Worm (Caenorhabditis elegans) whole organism, late embryonic: ENCODE data around the gene F56B3.2.

ENCODE experiments used
- C08G9.2 ChIP-seq: sonication (generic microtip); optimal IDR thresholded peaks from 2 replicates; lab custom pipeline; 2016; ENCODE audit warnings: mild to moderate bottlenecking, missing genetic modification characterization, moderate library complexity, missing compliant biosample characterization
- F13H6.1 ChIP-seq: sonication (generic microtip); optimal IDR thresholded peaks from 2 replicates; lab custom pipeline; 2016; ENCODE audit warnings: missing genetic modification characterization, missing compliant biosample characterization
- K02D7.2 ChIP-seq: sonication (generic microtip); optimal IDR thresholded peaks from 2 replicates; lab custom pipeline; 2017; ENCODE audit warnings: mild to moderate bottlenecking, missing genetic modification characterization, missing compliant biosample characterization
- K09A11.1 ChIP-seq: sonication (generic microtip); optimal IDR thresholded peaks from 2 replicates; lab custom pipeline; 2017; ENCODE audit warnings: antibody characterized with exemption, mild to moderate bottlenecking, missing genetic modification characterization, missing compliant biosample characterization; ENCODE audit not compliant: insufficient read depth
- Y22D7AL.16 ChIP-seq: sonication (generic microtip); optimal IDR thresholded peaks from 2 replicates; lab custom pipeline; 2016; ENCODE audit warnings: missing genetic modification characterization, missing compliant biosample characterization
- ahr-1 ChIP-seq: sonication (generic microtip); optimal IDR thresholded peaks from 2 replicates; lab custom pipeline; 2016; ENCODE audit warnings: missing genetic modification characterization, missing compliant biosample characterization
- ceh-19 ChIP-seq: fragments of 200-800 bp; sonication (Bioruptor generic); optimal IDR thresholded peaks from 2 replicates; lab custom pipeline; 2018; ENCODE audit warnings: mild to moderate bottlenecking, missing genetic modification characterization, missing compliant biosample characterization
- ceh-2 ChIP-seq: sonication (generic microtip); optimal IDR thresholded peaks from 2 replicates; lab custom pipeline; 2016; ENCODE audit warnings: missing genotype, missing genetic modification characterization, missing compliant biosample characterization
- ceh-22 ChIP-seq: sonication (generic microtip); optimal IDR thresholded peaks from 2 replicates; lab custom pipeline; 2017; ENCODE audit warnings: missing biosample characterization, missing genetic modification characterization
- ceh-24 ChIP-seq: sonication (generic microtip); optimal IDR thresholded peaks from 2 replicates; lab custom pipeline; 2016; ENCODE audit warnings: mild to moderate bottlenecking, missing genetic modification characterization, missing compliant biosample characterization
- ceh-30 ChIP-seq: fragments of 150-350 bp; optimal IDR thresholded peaks from 2 replicates; lab custom pipeline; 2014; ENCODE audit warnings: missing biosample characterization, missing genetic modification characterization
- ceh-31 ChIP-seq: sonication (generic microtip); optimal IDR thresholded peaks from 2 replicates; lab custom pipeline; 2016; ENCODE audit warnings: missing genetic modification characterization, missing compliant biosample characterization
- ceh-34 ChIP-seq: sonication (generic microtip); optimal IDR thresholded peaks from 2 replicates; lab custom pipeline; 2016; ENCODE audit warnings: mild to moderate bottlenecking, missing genetic modification characterization, missing compliant biosample characterization
- ceh-45 ChIP-seq: fragments of 200-800 bp; sonication (Bioruptor generic); IDR thresholded peaks from 2 replicates; pipeline ENCODE4 v1.3.6; 2022; ENCODE audit warnings: missing genetic modification reagents, missing genetic modification characterization, missing compliant biosample characterization
- ceh-48 ChIP-seq: sonication (generic microtip); optimal IDR thresholded peaks from 2 replicates; lab custom pipeline; 2016; ENCODE audit warnings: missing genetic modification characterization, inconsistent platforms, missing compliant biosample characterization
- ceh-6 ChIP-seq: fragments of 200-800 bp; sonication (Bioruptor generic); optimal IDR thresholded peaks from 2 replicates; lab custom pipeline; 2018; ENCODE audit warnings: mild to moderate bottlenecking, missing genetic modification characterization, missing compliant biosample characterization
- che-1 ChIP-seq: sonication (generic microtip); optimal IDR thresholded peaks from 2 replicates; lab custom pipeline; 2016; ENCODE audit warnings: mild to moderate bottlenecking, missing genetic modification characterization, missing compliant biosample characterization
- ets-4 ChIP-seq: sonication (generic microtip); optimal IDR thresholded peaks from 2 replicates; lab custom pipeline; 2016; ENCODE audit warnings: missing genetic modification characterization, missing compliant biosample characterization
- eyg-1 ChIP-seq: sonication (generic microtip); optimal IDR thresholded peaks from 2 replicates; lab custom pipeline; 2016; ENCODE audit warnings: missing genotype, missing genetic modification characterization, missing compliant biosample characterization
- fax-1 ChIP-seq: sonication (generic microtip); optimal IDR thresholded peaks from 2 replicates; lab custom pipeline; 2016; ENCODE audit warnings: missing genotype, missing genetic modification characterization, missing compliant biosample characterization
- fkh-10 ChIP-seq: fragments of 150-350 bp; optimal IDR thresholded peaks from 2 replicates; lab custom pipeline; 2014; ENCODE audit warnings: missing biosample characterization, missing genetic modification reagents, missing genetic modification characterization
- fkh-6 ChIP-seq: sonication (generic microtip); optimal IDR thresholded peaks from 2 replicates; lab custom pipeline; 2016; ENCODE audit warnings: missing genetic modification characterization, missing compliant biosample characterization
- hlh-30 ChIP-seq: sonication (generic microtip); optimal IDR thresholded peaks from 2 replicates; lab custom pipeline; 2017; ENCODE audit warnings: antibody characterized with exemption, missing genetic modification characterization, missing compliant biosample characterization; ENCODE audit not compliant: insufficient read depth
- hlh-6 ChIP-seq: sonication (generic microtip); optimal IDR thresholded peaks from 2 replicates; lab custom pipeline; 2016; ENCODE audit warnings: missing genotype, missing genetic modification characterization, missing compliant biosample characterization
- hlh-8 ChIP-seq: sonication (generic microtip); optimal IDR thresholded peaks from 2 replicates; lab custom pipeline; 2016; ENCODE audit warnings: missing genotype, missing genetic modification characterization, missing compliant biosample characterization
- nfya-1 ChIP-seq: sonication (generic microtip); optimal IDR thresholded peaks from 2 replicates; lab custom pipeline; 2017; ENCODE audit warnings: missing genetic modification characterization, mild to moderate bottlenecking, missing compliant biosample characterization, antibody characterized with exemption, moderate library complexity
- nhr-11 ChIP-seq: fragments of 150-350 bp; optimal IDR thresholded peaks from 2 replicates; lab custom pipeline; 2014; ENCODE audit warnings: missing biosample characterization, missing genetic modification characterization
- nhr-232 ChIP-seq: sonication (generic microtip); optimal IDR thresholded peaks from 2 replicates; lab custom pipeline; 2016; ENCODE audit warnings: missing genetic modification characterization, missing compliant biosample characterization
- pag-3 ChIP-seq: sonication (generic microtip); optimal IDR thresholded peaks from 2 replicates; lab custom pipeline; 2016; ENCODE audit warnings: missing compliant biosample characterization, missing genetic modification characterization, borderline replicate concordance
- pax-1 ChIP-seq: fragments of 150-350 bp; optimal IDR thresholded peaks from 2 replicates; lab custom pipeline; 2014; ENCODE audit warnings: missing biosample characterization, missing genetic modification characterization
- pha-2 ChIP-seq: sonication (generic microtip); optimal IDR thresholded peaks from 2 replicates; lab custom pipeline; 2017; ENCODE audit warnings: mild to moderate bottlenecking, missing genetic modification characterization, missing compliant biosample characterization
- pqm-1 ChIP-seq: sonication (generic microtip); optimal IDR thresholded peaks from 2 replicates; lab custom pipeline; 2016; ENCODE audit warnings: missing genetic modification characterization, missing compliant biosample characterization
- pros-1 ChIP-seq: fragments of 150-350 bp; optimal IDR thresholded peaks from 2 replicates; lab custom pipeline; 2014; ENCODE audit warnings: missing biosample characterization, missing genetic modification reagents, missing genetic modification characterization
- sdc-2 ChIP-seq: sonication (generic microtip); optimal IDR thresholded peaks from 2 replicates; lab custom pipeline; 2016; ENCODE audit warnings: missing genotype, missing genetic modification characterization, missing compliant biosample characterization
- sox-4 ChIP-seq: sonication (generic microtip); optimal IDR thresholded peaks from 2 replicates; lab custom pipeline; 2017; ENCODE audit warnings: mild to moderate bottlenecking, missing genetic modification characterization, inconsistent platforms, missing compliant biosample characterization
- syd-9 ChIP-seq: sonication (generic microtip); optimal IDR thresholded peaks from 2 replicates; lab custom pipeline; 2016; ENCODE audit warnings: mild to moderate bottlenecking, missing genetic modification characterization, moderate library complexity, missing compliant biosample characterization
- unc-42 ChIP-seq: sonication (generic microtip); optimal IDR thresholded peaks from 2 replicates; lab custom pipeline; 2016; ENCODE audit warnings: missing genotype, missing genetic modification characterization, missing compliant biosample characterization
- unc-55 ChIP-seq: sonication (generic microtip); optimal IDR thresholded peaks from 2 replicates; lab custom pipeline; 2017; ENCODE audit warnings: missing biosample characterization, missing genetic modification reagents, missing genetic modification characterization
- unc-86 ChIP-seq: sonication (generic microtip); optimal IDR thresholded peaks from 2 replicates; lab custom pipeline; 2016; ENCODE audit warnings: missing genetic modification characterization, missing compliant biosample characterization
- zip-5 ChIP-seq: sonication (generic microtip); optimal IDR thresholded peaks from 2 replicates; lab custom pipeline; 2016; ENCODE audit warnings: missing genetic modification characterization, missing compliant biosample characterization
- ztf-16 ChIP-seq: sonication (generic microtip); optimal IDR thresholded peaks from 2 replicates; lab custom pipeline; 2017; ENCODE audit warnings: missing genetic modification characterization, missing compliant biosample characterization

F56B3.2 gene

ce11 chrIV:757548-757947 is 10.8 kb downstream of the F56B3.2 start:
- TF ChIP-seq ceh-30 (no peak), unc-86 (tag; lab: Kevin White, UChicago) (no peak), syd-9 (tag; lab: Kevin White, UChicago) (no peak), unc-55 (GFP tag; lab: Kevin White, UChicago) (no peak), pax-1 (tag; lab: Kevin White, UChicago) (no peak), eyg-1 (no peak), zip-5 (tag; lab: Kevin White, UChicago) (no peak), unc-42 (no peak), ceh-34 (tag; lab: Kevin White, UChicago) (no peak), ceh-6 (GFP tag; lab: Kevin White, UChicago) (no peak), sdc-2 (tag; lab: Kevin White, UChicago) (no peak)

- TF ChIP-seq pros-1 (tag; lab: Kevin White, UChicago) (no peak), ceh-6 (GFP tag; lab: Kevin White, UChicago) (no peak), pha-2 (tag; lab: Kevin White, UChicago) (no peak), F13H6.1 (tag; lab: Kevin White, UChicago) (no peak), pqm-1 (tag; lab: Kevin White, UChicago) (no peak), nfya-1 (tag; lab: Kevin White, UChicago) (no peak), ceh-45 (GFP tag; lab: Robert Waterston, UW) (no peak), sox-4 (tag; lab: Kevin White, UChicago) (no peak), K02D7.2 (tag; lab: Kevin White, UChicago) (no peak), K09A11.1 (tag; lab: Kevin White, UChicago) (no peak), fax-1 (tag; lab: Kevin White, UChicago) (no peak)
Measured at ce11 chrIV:756956-757355, 11.4 kb downstream of the F56B3.2 start.

ce11 chrIV:756421-756820 is 12.0 kb downstream of the F56B3.2 start, which contains the start of gene srt-23:
TSS of gene srt-23 (plus strand) at chrIV:756721.
- no peak for TF ChIP-seq sox-4 (tag; lab: Kevin White, UChicago)
- TF ChIP-seq fkh-6 (tag; lab: Kevin White, UChicago): no peak
- no peak for TF ChIP-seq fkh-10 (GFP tag; lab: Kevin White, UChicago)
- no peak for TF ChIP-seq ceh-22 (tag; lab: Kevin White, UChicago)
- no peak for TF ChIP-seq fax-1 (tag; lab: Kevin White, UChicago)
- TF ChIP-seq ztf-16: no peak
- no peak for TF ChIP-seq unc-55 (GFP tag; lab: Kevin White, UChicago)
- no peak for TF ChIP-seq K09A11.1 (tag; lab: Kevin White, UChicago)
- no peak for TF ChIP-seq nhr-232
- no peak for TF ChIP-seq C08G9.2
- TF ChIP-seq eyg-1: no peak
- TF ChIP-seq hlh-6 (tag; lab: Kevin White, UChicago): no peak
- no peak for TF ChIP-seq Y22D7AL.16 (tag; lab: Kevin White, UChicago)
- no peak for TF ChIP-seq pag-3 (tag; lab: Kevin White, UChicago)
- TF ChIP-seq nhr-11: no peak
- no peak for TF ChIP-seq ceh-19 (GFP tag; lab: Kevin White, UChicago)
- TF ChIP-seq nfya-1 (tag; lab: Kevin White, UChicago): no peak
- TF ChIP-seq ets-4 (tag; lab: Kevin White, UChicago): no peak
- no peak for TF ChIP-seq ceh-45 (GFP tag; lab: Robert Waterston, UW)
- TF ChIP-seq che-1 (tag; lab: Kevin White, UChicago): no peak

ce11 chrIV:754357-754972 is 13.9 kb downstream of the F56B3.2 start:
- TF ChIP-seq ceh-31 (tag; lab: Kevin White, UChicago): no peak
- TF ChIP-seq ceh-34 (tag; lab: Kevin White, UChicago): no peak
- TF ChIP-seq ceh-48: no peak
- TF ChIP-seq ztf-16: no peak
- no peak for TF ChIP-seq ceh-24 (tag; lab: Kevin White, UChicago)
- no peak for TF ChIP-seq K09A11.1 (tag; lab: Kevin White, UChicago)
- TF ChIP-seq nhr-232: no peak
- TF ChIP-seq unc-42: no peak
- no peak for TF ChIP-seq syd-9 (tag; lab: Kevin White, UChicago)
- no peak for TF ChIP-seq hlh-30 (tag; lab: Kevin White, UChicago)
- TF ChIP-seq ahr-1 (tag; lab: Kevin White, UChicago): no peak
- no peak for TF ChIP-seq ceh-6 (GFP tag; lab: Kevin White, UChicago)
- TF ChIP-seq hlh-8: no peak
- no peak for TF ChIP-seq ceh-2 (tag; lab: Kevin White, UChicago)
- TF ChIP-seq, all 69 proteins: peak for 0
